Worm (Caenorhabditis elegans): ENCODE results near the gene C18D4.12.

DNA sequence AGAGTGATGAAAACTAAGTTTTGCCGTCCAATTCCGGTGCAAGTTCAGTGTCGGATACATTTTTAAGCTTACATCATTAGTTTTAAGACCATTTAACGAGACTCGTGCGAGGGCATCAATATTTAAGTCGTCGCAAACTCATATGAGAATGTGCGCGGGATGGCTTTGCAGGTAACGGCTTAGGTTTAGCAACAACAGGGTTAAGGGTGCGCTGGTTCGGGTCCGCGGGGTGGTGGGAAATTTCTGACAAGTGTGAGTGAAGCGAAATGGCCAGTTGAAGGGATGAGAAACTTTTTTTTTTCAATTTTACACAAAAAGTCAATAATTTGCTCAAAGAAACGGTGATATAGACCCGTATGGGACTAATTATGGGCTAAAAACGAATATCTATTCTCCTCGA is 16.6 kb downstream of the C18D4.12 start:
- TF ChIP-seq elt-1 (tag; optimal IDR thresholded peaks at IDR 0.05) = no peak
- no peak for TF ChIP-seq mdl-1 (tag; optimal IDR thresholded peaks at IDR 0.05)
- no peak for TF ChIP-seq fos-1 (tag; optimal IDR thresholded peaks at IDR 0.05)
- no peak for TF ChIP-seq snpc-4 (tag; optimal IDR thresholded peaks at IDR 0.05)
- no peak for TF ChIP-seq ama-1 (optimal IDR thresholded peaks at IDR 0.05)
- TF ChIP-seq unc-39 (tag; optimal IDR thresholded peaks at IDR 0.05) = no peak
- TF ChIP-seq nhr-28 (tag; optimal IDR thresholded peaks at IDR 0.05) = no peak
- no peak for TF ChIP-seq skn-1 (tag; optimal IDR thresholded peaks at IDR 0.05)
- TF ChIP-seq nhr-11 (tag; optimal IDR thresholded peaks at IDR 0.05) = no peak
- no peak for TF ChIP-seq mml-1 (tag; optimal IDR thresholded peaks at IDR 0.05)
- no peak for TF ChIP-seq ceh-16 (tag; optimal IDR thresholded peaks at IDR 0.05)
